Fruit fly (Drosophila melanogaster): ENCODE measurements around the gene Rpn10.
A peak's percentile ranks its signal among the peaks of the same experiment; 100 is the strongest.

The Rpn10 gene

dm6 chr3L:21524071-21524889 lies 12.5 kb upstream of the Rpn10 start:
- TF ChIP-seq eg (GFP tag; IDR thresholded peaks at IDR 0.05) (no peak), acj6 (GFP tag; optimal IDR thresholded peaks at IDR 0.05) (peak; percentile 61), svp (GFP tag) (peak; percentile 95), CG15336 (GFP tag; IDR thresholded peaks at IDR 0.05) (no peak; the same call in 1 of the 2 replicates), CG31627 (GFP tag; optimal IDR thresholded peaks at IDR 0.05) (peak; percentile 39), lz (GFP tag; optimal IDR thresholded peaks at IDR 0.05) (peak; percentile 23), CG3032 (tag; optimal IDR thresholded peaks at IDR 0.05) (peak; percentile 31), ss (GFP tag; optimal IDR thresholded peaks at IDR 0.05) (no peak), dac (GFP tag; optimal IDR thresholded peaks at IDR 0.05) (no peak), esn (GFP tag; optimal IDR thresholded peaks at IDR 0.05) (peak; percentile 62), CG9139 (GFP tag; optimal IDR thresholded peaks at IDR 0.05) (no peak), Hr38 (GFP tag; optimal IDR thresholded peaks at IDR 0.05) (no peak), cyc (GFP tag; optimal IDR thresholded peaks at IDR 0.05) (peak; percentile 48), CG34406 (GFP tag; optimal IDR thresholded peaks at IDR 0.05) (no peak), Smox (GFP tag; optimal IDR thresholded peaks at IDR 0.05) (no peak), topi (GFP tag; optimal IDR thresholded peaks at IDR 0.05) (peak; percentile 35), CG1621 (tag; optimal IDR thresholded peaks at IDR 0.05) (no peak), Ets96B (tag; optimal IDR thresholded peaks at IDR 0.05) (peak; percentile 49), Hr4 (GFP tag; optimal IDR thresholded peaks at IDR 0.05) (peak; percentile 66), Eip78C (GFP tag) (peak; percentile 83), Lpt (GFP tag; optimal IDR thresholded peaks at IDR 0.05) (no peak), Eip75B (GFP tag; optimal IDR thresholded peaks at IDR 0.05) (peak; percentile 61), CG6792 (GFP tag; optimal IDR thresholded peaks at IDR 0.05) (peak; percentile 40), Sox15 (GFP tag; optimal IDR thresholded peaks at IDR 0.05) (peak; percentile 12), CG8319 (GFP tag; optimal IDR thresholded peaks at IDR 0.05) (peak; percentile 16), CG16779 (tag; optimal IDR thresholded peaks at IDR 0.05) (no peak), CG6854 (GFP tag; optimal IDR thresholded peaks at IDR 0.05) (no peak), CG6163 (GFP tag; IDR thresholded peaks at IDR 0.05) (no peak), Sox14 (GFP tag; optimal IDR thresholded peaks at IDR 0.05) (peak; percentile 39), dsx (GFP tag; optimal IDR thresholded peaks at IDR 0.05; ENCODE audit: poor library complexity, severe bottlenecking) (peak; percentile 95), Gug (GFP tag; IDR thresholded peaks at IDR 0.05) (no peak; the same call in 1 of the 2 replicates), Met (GFP tag; optimal IDR thresholded peaks at IDR 0.05) (no peak), CG11762 (GFP tag; optimal IDR thresholded peaks at IDR 0.05; ENCODE audit: insufficient read depth) (peak; percentile 24), CG11294 (GFP tag; IDR thresholded peaks at IDR 0.05) (no peak), Eip93F (GFP tag; optimal IDR thresholded peaks at IDR 0.05) (no peak)

- TF ChIP-seq Met (GFP tag; optimal IDR thresholded peaks at IDR 0.05) (no peak), CG6792 (GFP tag; optimal IDR thresholded peaks at IDR 0.05) (no peak), topi (GFP tag; optimal IDR thresholded peaks at IDR 0.05) (no peak), Hr38 (GFP tag; optimal IDR thresholded peaks at IDR 0.05) (no peak), Hr39 (GFP tag; optimal IDR thresholded peaks at IDR 0.05) (no peak), CG15336 (GFP tag; IDR thresholded peaks at IDR 0.05) (no peak), OdsH (GFP tag; optimal IDR thresholded peaks at IDR 0.05) (no peak), Sox102F (GFP tag; optimal IDR thresholded peaks at IDR 0.05) (no peak), CG16779 (tag; optimal IDR thresholded peaks at IDR 0.05) (no peak), Blimp-1 (GFP tag; optimal IDR thresholded peaks at IDR 0.05) (no peak), svp (GFP tag) (no peak)
Measured at dm6 chr3L:21529108-21529507, 7.7 kb upstream of the Rpn10 start, which contains the start of gene Arv1. Arv1 (minus strand) TSS chr3L:21529333.

Data from whole organism, prepupa.